Worm (Caenorhabditis elegans) whole organism, L4 larva: ENCODE measurements around the gene C04F6.9.

Experiments used
- F10B5.3 ChIP-seq: sonication (generic microtip); optimal IDR thresholded peaks from 2 replicates; lab custom pipeline; 2016; ENCODE audit warnings: mild to moderate bottlenecking, missing genetic modification characterization, missing compliant biosample characterization
- F37D6.2 ChIP-seq: sonication (generic microtip); optimal IDR thresholded peaks from 2 replicates; lab custom pipeline; 2016; ENCODE audit warnings: mild to moderate bottlenecking, missing genetic modification characterization, missing compliant biosample characterization
- R02D3.7 ChIP-seq: fragments of 150-350 bp; sonication (generic microtip); optimal IDR thresholded peaks from 3 replicates; lab custom pipeline; 2014; ENCODE audit warnings: missing biosample characterization, missing genetic modification characterization
- Y5F2A.4 ChIP-seq: fragments of 200-800 bp; sonication (Bioruptor generic); optimal IDR thresholded peaks from 2 replicates; lab custom pipeline; 2018; ENCODE audit warnings: mild to moderate bottlenecking, missing genetic modification characterization, missing compliant biosample characterization
- aha-1 ChIP-seq: fragments of 150-350 bp; peaks from one replicate; lab custom pipeline; 2014; ENCODE audit warnings: missing biosample characterization, missing genetic modification characterization
- arid-1 ChIP-seq: fragments of 200-800 bp; sonication (Bioruptor generic); conservative IDR thresholded peaks from 2 replicates; pipeline ENCODE4 v1.3.6; 2022; ENCODE audit warnings: missing genetic modification reagents, missing genetic modification characterization, missing compliant biosample characterization
- attf-4 ChIP-seq: sonication (generic microtip); optimal IDR thresholded peaks from 3 replicates; lab custom pipeline; 2017; ENCODE audit warnings: missing biosample characterization, missing genetic modification characterization
- ctbp-1 ChIP-seq: fragments of 200-800 bp; sonication (Bioruptor generic); IDR thresholded peaks from 2 replicates; pipeline ENCODE4 v1.3.6; 2022; ENCODE audit warnings: missing genetic modification reagents, missing genetic modification characterization, missing compliant biosample characterization
- daf-12 ChIP-seq: fragments of 150-350 bp; optimal IDR thresholded peaks from 2 replicates; lab custom pipeline; 2014; ENCODE audit warnings: missing biosample characterization, missing genetic modification reagents, missing genetic modification characterization
- dpl-1 ChIP-seq: fragments of 150-350 bp; optimal IDR thresholded peaks from 2 replicates; lab custom pipeline; 2014; ENCODE audit warnings: missing biosample characterization, missing genetic modification reagents, missing genetic modification characterization
- duxl-1 ChIP-seq: sonication (generic microtip); optimal IDR thresholded peaks from 2 replicates; lab custom pipeline; 2016; ENCODE audit warnings: mild to moderate bottlenecking, missing genetic modification characterization, moderate library complexity, missing compliant biosample characterization; ENCODE audit not compliant: poor library complexity
- fos-1 ChIP-seq: fragments of 150-350 bp; optimal IDR thresholded peaks from 2 replicates; lab custom pipeline; 2014; ENCODE audit warnings: missing biosample characterization, missing genetic modification characterization
- hmg-1.1 ChIP-seq: fragments of 200-800 bp; sonication (Bioruptor generic); IDR thresholded peaks from 2 replicates; pipeline ENCODE4 v1.3.6; 2022; ENCODE audit warnings: missing genetic modification reagents, missing genetic modification characterization, missing compliant biosample characterization
- jun-1 ChIP-seq: fragments of 150-350 bp; optimal IDR thresholded peaks from 2 replicates; lab custom pipeline; 2014; ENCODE audit warnings: missing biosample characterization, missing genetic modification reagents, missing genetic modification characterization
- lim-7 ChIP-seq: fragments of 200-800 bp; sonication (Bioruptor generic); IDR thresholded peaks from 2 replicates; pipeline ENCODE4 v1.3.6; 2022; ENCODE audit warnings: missing genetic modification characterization, missing compliant biosample characterization
- lin-1 ChIP-seq: fragments of 200-800 bp; sonication (Bioruptor generic); IDR thresholded peaks from 2 replicates; pipeline ENCODE4 v1.3.6; 2022; ENCODE audit warnings: missing genetic modification reagents, missing genetic modification characterization, missing compliant biosample characterization
- lin-29 ChIP-seq: fragments of 200-800 bp; sonication (Bioruptor generic); IDR thresholded peaks from 2 replicates; pipeline ENCODE4 v1.3.6; 2022; ENCODE audit warnings: missing genetic modification reagents, missing genetic modification characterization, missing compliant biosample characterization
- lin-38 ChIP-seq: fragments of 200-800 bp; sonication (Bioruptor generic); IDR thresholded peaks from 2 replicates; pipeline ENCODE4 v1.3.6; 2022; ENCODE audit warnings: missing genetic modification reagents, missing genetic modification characterization, missing compliant biosample characterization
- lin-39 ChIP-seq: fragments of 150-350 bp; optimal IDR thresholded peaks from 2 replicates; lab custom pipeline; 2014; ENCODE audit warnings: missing biosample characterization, missing genetic modification reagents, missing genetic modification characterization
- lir-3 ChIP-seq: sonication (generic microtip); optimal IDR thresholded peaks from 2 replicates; lab custom pipeline; 2016; ENCODE audit warnings: mild to moderate bottlenecking, missing genetic modification characterization, missing compliant biosample characterization
- lsy-2 ChIP-seq, 2 experiments: fragments of 150-350 bp in 1 of 2; sonication (generic microtip) in 1 of 2; optimal IDR thresholded peaks; 2 replicates each; lab custom pipeline; 2014 to 2017; ENCODE audit warnings: missing biosample characterization in 2 of 2, missing genetic modification characterization in 2 of 2
- mdl-1 ChIP-seq, 2 experiments: fragments of 150-350 bp in 1 of 2; sonication (generic microtip) in 1 of 2; optimal IDR thresholded peaks; 2 replicates each; lab custom pipeline; 2014 to 2017; ENCODE audit warnings: missing biosample characterization in 2 of 2, missing genetic modification characterization in 2 of 2
- mes-2 ChIP-seq: sonication (generic microtip); optimal IDR thresholded peaks from 2 replicates; lab custom pipeline; 2016; ENCODE audit warnings: missing genotype, mild to moderate bottlenecking, missing genetic modification characterization, missing compliant biosample characterization; ENCODE audit not compliant: poor library complexity, severe bottlenecking
- mxl-3 ChIP-seq: fragments of 200-800 bp; sonication (Bioruptor generic); optimal IDR thresholded peaks from 2 replicates; lab custom pipeline; 2018; ENCODE audit warnings: mild to moderate bottlenecking, missing genetic modification characterization, missing compliant biosample characterization
- nhr-102 ChIP-seq: sonication (generic microtip); optimal IDR thresholded peaks from 2 replicates; lab custom pipeline; 2016; ENCODE audit warnings: mild to moderate bottlenecking, missing genetic modification characterization, moderate library complexity, missing compliant biosample characterization
- nhr-237 ChIP-seq: sonication (generic microtip); optimal IDR thresholded peaks from 2 replicates; lab custom pipeline; 2017; ENCODE audit warnings: missing biosample characterization, missing genetic modification characterization
- nhr-25 ChIP-seq: sonication (generic microtip); optimal IDR thresholded peaks from 2 replicates; lab custom pipeline; 2017; ENCODE audit warnings: missing genetic modification characterization, mild to moderate bottlenecking, missing compliant biosample characterization, antibody characterized with exemption, moderate library complexity, borderline replicate concordance; ENCODE audit not compliant: insufficient read depth
- nhr-28 ChIP-seq: fragments of 150-350 bp; optimal IDR thresholded peaks from 2 replicates; lab custom pipeline; 2014; ENCODE audit warnings: missing biosample characterization, missing genetic modification characterization
- nhr-42 ChIP-seq: fragments of 200-800 bp; sonication (Bioruptor generic); IDR thresholded peaks from 2 replicates; pipeline ENCODE4 v1.3.6; 2022; ENCODE audit warnings: missing genetic modification characterization, missing compliant biosample characterization
- nhr-48 ChIP-seq: sonication (generic microtip); optimal IDR thresholded peaks from 2 replicates; lab custom pipeline; 2016; ENCODE audit warnings: mild to moderate bottlenecking, missing genetic modification characterization, missing compliant biosample characterization
- php-3 ChIP-seq: fragments of 200-800 bp; sonication (Bioruptor generic); IDR thresholded peaks from 2 replicates; pipeline ENCODE4 v1.3.6; 2022; ENCODE audit warnings: missing genetic modification reagents, missing genetic modification characterization, missing compliant biosample characterization
- saeg-2 ChIP-seq: fragments of 200-800 bp; sonication (Bioruptor generic); IDR thresholded peaks from 2 replicates; pipeline ENCODE4 v1.3.6; 2022; ENCODE audit warnings: missing genetic modification reagents, missing genetic modification characterization, missing compliant biosample characterization
- spr-3 ChIP-seq: fragments of 200-800 bp; sonication (Bioruptor generic); optimal IDR thresholded peaks from 2 replicates; lab custom pipeline; 2018; ENCODE audit warnings: mild to moderate bottlenecking, missing genetic modification characterization, missing compliant biosample characterization
- ztf-11 ChIP-seq: fragments of 150-350 bp; optimal IDR thresholded peaks from 2 replicates; lab custom pipeline; 2014; ENCODE audit warnings: missing biosample characterization, missing genetic modification characterization

The C04F6.9 gene

ce11 chrX:3411565-3412022 lies 9.8 kb downstream of the C04F6.9 start, which contains the start of gene unc-78:
Gene unc-78 (minus strand): TSS chrX:3411615.
- TF ChIP-seq mes-2 (peak; percentile 44), nhr-237 (tag; lab: Kevin White, UChicago) (no peak), R02D3.7 (tag; lab: Kevin White, UChicago) (no peak), hmg-1.1 (no peak), aha-1 (tag; lab: Kevin White, UChicago) (peak; percentile 58), lin-29 (GFP tag; lab: Robert Waterston, UW) (no peak), jun-1 (tag; lab: Kevin White, UChicago) (no peak)
- TF ChIP-seq, all 104 proteins: peak for 2

ce11 chrX:3414660-3415144 lies 12.9 kb downstream of the C04F6.9 start, which contains the start of gene dhs-27:
Gene dhs-27 (minus strand): TSS chrX:3414710.
- TF ChIP-seq mxl-3 (GFP tag; lab: Kevin White, UChicago) (peak; percentile 25), attf-4 (tag; lab: Kevin White, UChicago) (no peak), ztf-11 (tag; lab: Kevin White, UChicago) (no peak), nhr-25 (tag; lab: Kevin White, UChicago) (peak; percentile 35), lin-38 (no peak), Y5F2A.4 (GFP tag; lab: Kevin White, UChicago) (no peak), lin-39 (tag; lab: Kevin White, UChicago) (no peak), lin-1 (GFP tag; lab: Robert Waterston, UW) (no peak), hmg-1.1 (no peak), nhr-102 (tag; lab: Kevin White, UChicago) (no peak), spr-3 (GFP tag; lab: Kevin White, UChicago) (no peak), fos-1 (tag; lab: Kevin White, UChicago) (no peak), lsy-2 (tag; optimal IDR thresholded peaks at IDR 0.05; lab: Kevin White, UChicago) (no peak), nhr-42 (GFP tag; lab: Robert Waterston, UW) (no peak), mes-2 (no peak), daf-12 (tag; lab: Kevin White, UChicago) (no peak), F10B5.3 (tag; lab: Kevin White, UChicago) (no peak), nhr-28 (tag; lab: Kevin White, UChicago) (peak; percentile 77), ctbp-1 (no peak), lim-7 (GFP tag; lab: Robert Waterston, UW) (no peak), mdl-1 (tag; optimal IDR thresholded peaks at IDR 0.05; lab: Kevin White, UChicago) (peak in 1 of 2 experiments; percentile 34), php-3 (GFP tag; lab: Robert Waterston, UW) (no peak), dpl-1 (GFP tag; lab: Kevin White, UChicago) (no peak), nhr-237 (tag; lab: Kevin White, UChicago) (no peak)

ce11 chrX:3416063-3416462 lies 14.3 kb downstream of the C04F6.9 start:
- TF ChIP-seq R02D3.7 (tag; lab: Kevin White, UChicago): no peak
- TF ChIP-seq spr-3 (GFP tag; lab: Kevin White, UChicago): no peak
- no peak for TF ChIP-seq lir-3
- no peak for TF ChIP-seq nhr-48 (tag; lab: Kevin White, UChicago)
- no peak for TF ChIP-seq duxl-1
- TF ChIP-seq F37D6.2 (tag; lab: Kevin White, UChicago): no peak

- TF ChIP-seq arid-1 (GFP tag; lab: Robert Waterston, UW) (no peak), saeg-2 (GFP tag; lab: Robert Waterston, UW) (no peak)
- TF ChIP-seq, all 104 proteins: peak for 0
Measured at ce11 chrX:3419084-3419483, 17.3 kb downstream of the C04F6.9 start, which contains the start of gene C04F6.7. Gene C04F6.7 (minus strand): TSS chrX:3419184.
